Worm (Caenorhabditis elegans) whole organism, L4 larva: ENCODE data around the gene F41C6.6.

Experiments
- attf-4 ChIP-seq: sonication (generic microtip); optimal IDR thresholded peaks from 3 replicates; lab custom pipeline; 2017; ENCODE audit warnings: missing biosample characterization, missing genetic modification characterization
- daf-12 ChIP-seq: fragments of 150-350 bp; optimal IDR thresholded peaks from 2 replicates; lab custom pipeline; 2014; ENCODE audit warnings: missing biosample characterization, missing genetic modification reagents, missing genetic modification characterization
- dmd-8 ChIP-seq: fragments of 200-800 bp; sonication (Bioruptor generic); IDR thresholded peaks from 2 replicates; pipeline ENCODE4 v1.3.6; 2022; ENCODE audit warnings: missing genetic modification characterization, missing compliant biosample characterization
- dve-1 ChIP-seq: sonication (generic microtip); optimal IDR thresholded peaks from 2 replicates; lab custom pipeline; 2017; ENCODE audit warnings: antibody characterized with exemption, mild to moderate bottlenecking, missing genetic modification characterization, missing compliant biosample characterization; ENCODE audit not compliant: insufficient read depth
- egl-27 ChIP-seq: sonication (generic microtip); optimal IDR thresholded peaks from 3 replicates; lab custom pipeline; 2017; ENCODE audit warnings: missing biosample characterization, missing genetic modification reagents, missing genetic modification characterization
- lin-39 ChIP-seq: fragments of 150-350 bp; optimal IDR thresholded peaks from 2 replicates; lab custom pipeline; 2014; ENCODE audit warnings: missing biosample characterization, missing genetic modification reagents, missing genetic modification characterization
- nhr-237 ChIP-seq: sonication (generic microtip); optimal IDR thresholded peaks from 2 replicates; lab custom pipeline; 2017; ENCODE audit warnings: missing biosample characterization, missing genetic modification characterization
- nhr-28 ChIP-seq: fragments of 150-350 bp; optimal IDR thresholded peaks from 2 replicates; lab custom pipeline; 2014; ENCODE audit warnings: missing biosample characterization, missing genetic modification characterization
- tag-97 ChIP-seq: fragments of 200-800 bp; sonication (Bioruptor generic); IDR thresholded peaks from 2 replicates; pipeline ENCODE4 v1.3.6; 2022; ENCODE audit warnings: missing genetic modification characterization, missing compliant biosample characterization

ce11 chrX:6920132-6920531, 38.4 kb upstream of the F41C6.6 start:
- no peak for TF ChIP-seq lin-39 (tag; lab: Kevin White, UChicago)
- no peak for TF ChIP-seq dve-1
- no peak for TF ChIP-seq nhr-28 (tag; lab: Kevin White, UChicago)
- TF ChIP-seq tag-97 (GFP tag; lab: Robert Waterston, UW), result no peak
- TF ChIP-seq attf-4 (tag; lab: Kevin White, UChicago), result no peak
- TF ChIP-seq daf-12, result no peak
- TF ChIP-seq nhr-237 (tag; lab: Kevin White, UChicago), result no peak
- TF ChIP-seq dmd-8, result no peak
- no peak for TF ChIP-seq egl-27 (tag; lab: Kevin White, UChicago)
